Fruit fly (Drosophila melanogaster) whole organism, embryonic: ENCODE measurements around the gene Sec23.
A peak's percentile ranks its signal among the peaks of the same experiment; 100 is the strongest.

Experiments used
- Aef1 ChIP-seq: fragments of 200-800 bp; sonication (Bioruptor generic); IDR thresholded peaks from 3 replicates; pipeline ENCODE4 v1.3.6; 2022; ENCODE audit warnings: missing biosample characterization, missing genetic modification characterization
- Bgb ChIP-seq: fragments of 200-800 bp; sonication (Bioruptor generic); IDR thresholded peaks from 2 replicates; pipeline ENCODE4 v1.3.6; 2022; ENCODE audit warnings: missing biosample characterization, missing genetic modification characterization; ENCODE audit not compliant: partially characterized antibody
- CG11456 ChIP-seq: fragments of 200-800 bp; sonication (Bioruptor generic); IDR thresholded peaks from 3 replicates; pipeline ENCODE4 v1.3.6; 2022; ENCODE audit warnings: missing biosample characterization, missing genetic modification characterization
- CG12155 ChIP-seq: fragments of 200-800 bp; sonication (Bioruptor generic); optimal IDR thresholded peaks from 3 replicates; lab custom pipeline; 2016; ENCODE audit warnings: missing biosample characterization, missing genetic modification characterization
- CG1233 ChIP-seq: fragments of 200-800 bp; sonication (Bioruptor generic); optimal IDR thresholded peaks from 4 replicates; lab custom pipeline; 2018; ENCODE audit warnings: missing biosample characterization, mild to moderate bottlenecking, missing genetic modification characterization
- CG13894 ChIP-seq: fragments of 200-800 bp; sonication (Bioruptor generic); optimal IDR thresholded peaks from 3 replicates; lab custom pipeline; 2018; ENCODE audit warnings: missing biosample characterization, mild to moderate bottlenecking, missing genetic modification characterization, moderate library complexity
- CG1529 ChIP-seq: fragments of 200-800 bp; sonication (Bioruptor generic); optimal IDR thresholded peaks from 3 replicates; lab custom pipeline; 2018; ENCODE audit warnings: missing biosample characterization, missing genetic modification characterization
- CG15479 ChIP-seq: fragments of 200-800 bp; sonication (Bioruptor generic); optimal IDR thresholded peaks from 3 replicates; lab custom pipeline; 2019; ENCODE audit warnings: missing biosample characterization, mild to moderate bottlenecking, missing genetic modification characterization, moderate library complexity
- CG2712 ChIP-seq: fragments of 200-800 bp; optimal IDR thresholded peaks from 3 replicates; lab custom pipeline; 2019; ENCODE audit warnings: missing biosample characterization, mild to moderate bottlenecking, missing genetic modification characterization, moderate library complexity
- CG43689 ChIP-seq: fragments of 200-800 bp; sonication (Bioruptor generic); IDR thresholded peaks from 2 replicates; pipeline ENCODE4 v1.3.6; 2022; ENCODE audit warnings: missing biosample characterization, missing genetic modification characterization
- CG4730 ChIP-seq: fragments of 200-800 bp; sonication (Bioruptor generic); IDR thresholded peaks from 2 replicates; pipeline ENCODE4 v1.3.6; 2022; ENCODE audit warnings: missing biosample characterization, missing genetic modification characterization
- CG5953 ChIP-seq: fragments of 200-800 bp; sonication (Bioruptor generic); IDR thresholded peaks from 2 replicates; pipeline ENCODE4 v1.3.6; 2022; ENCODE audit warnings: missing biosample characterization, missing genetic modification characterization
- CG7357 ChIP-seq: fragments of 200-800 bp; sonication (Bioruptor generic); IDR thresholded peaks from 3 replicates; pipeline ENCODE4 v1.3.6; 2022; ENCODE audit warnings: missing biosample characterization, missing genetic modification characterization
- CG7987 ChIP-seq: fragments of 200-800 bp; sonication (Bioruptor generic); optimal IDR thresholded peaks from 2 replicates; lab custom pipeline; 2018; ENCODE audit warnings: missing biosample characterization, mild to moderate bottlenecking, missing genetic modification characterization, moderate library complexity
- CG8089 ChIP-seq: fragments of 200-800 bp; sonication (Bioruptor generic); optimal IDR thresholded peaks from 3 replicates; lab custom pipeline; 2016; ENCODE audit warnings: missing biosample characterization, missing genetic modification characterization
- CG8944 ChIP-seq: fragments of 200-800 bp; sonication (Bioruptor generic); optimal IDR thresholded peaks from 3 replicates; lab custom pipeline; 2016; ENCODE audit warnings: missing biosample characterization, missing genetic modification characterization
- CG9797 ChIP-seq: fragments of 200-800 bp; sonication (Bioruptor generic); optimal IDR thresholded peaks from 3 replicates; lab custom pipeline; 2018; ENCODE audit warnings: missing biosample characterization, mild to moderate bottlenecking, missing genetic modification characterization
- D19A ChIP-seq: fragments of 200-800 bp; optimal IDR thresholded peaks from 3 replicates; lab custom pipeline; 2019; ENCODE audit warnings: missing biosample characterization, mild to moderate bottlenecking, missing genetic modification characterization, moderate library complexity
- E2f2 ChIP-seq: fragments of 200-800 bp; sonication (Bioruptor generic); IDR thresholded peaks from 2 replicates; pipeline ENCODE4 v1.3.6; 2022; ENCODE audit warnings: missing biosample characterization, missing genetic modification characterization
- Ets97D ChIP-seq: fragments of 200-800 bp; sonication (Bioruptor generic); optimal IDR thresholded peaks from 3 replicates; lab custom pipeline; 2016; ENCODE audit warnings: missing biosample characterization, missing genetic modification characterization
- Gsc ChIP-seq: fragments of 200-800 bp; sonication (Bioruptor generic); IDR thresholded peaks from 2 replicates; pipeline ENCODE4 v1.3.6; 2022; ENCODE audit warnings: missing biosample characterization, missing genetic modification characterization
- HLHmδ ChIP-seq: fragments of 200-800 bp; sonication (Bioruptor generic); optimal IDR thresholded peaks from 2 replicates; lab custom pipeline; 2018; ENCODE audit warnings: missing biosample characterization, mild to moderate bottlenecking, missing genetic modification characterization, moderate library complexity
- Lpt ChIP-seq: fragments of >200 bp; optimal IDR thresholded peaks from 2 replicates; lab custom pipeline; 2018; ENCODE audit warnings: missing biosample characterization, missing genetic modification characterization
- Max ChIP-seq: fragments of 200-800 bp; sonication (Bioruptor generic); optimal IDR thresholded peaks from 2 replicates; lab custom pipeline; 2016; ENCODE audit warnings: missing biosample characterization, mild to moderate bottlenecking, missing genetic modification characterization
- NK7.1 ChIP-seq: fragments of 200-800 bp; sonication (Bioruptor generic); optimal IDR thresholded peaks from 3 replicates; lab custom pipeline; 2016; ENCODE audit warnings: missing biosample characterization, missing genetic modification characterization
- NfI ChIP-seq: fragments of 200-800 bp; sonication (Bioruptor generic); optimal IDR thresholded peaks from 3 replicates; lab custom pipeline; 2018; ENCODE audit warnings: missing biosample characterization, mild to moderate bottlenecking, missing genetic modification characterization, moderate library complexity
- Ptx1 ChIP-seq: fragments of 200-800 bp; sonication (Bioruptor generic); IDR thresholded peaks from 2 replicates; pipeline ENCODE4 v1.3.6; 2022; ENCODE audit warnings: missing biosample characterization, missing genetic modification characterization
- Rfx ChIP-seq: fragments of 200-800 bp; sonication (Bioruptor generic); IDR thresholded peaks from 2 replicates; pipeline ENCODE4 v1.3.6; 2022; ENCODE audit warnings: missing biosample characterization, missing genetic modification characterization
- Rx ChIP-seq: fragments of 200-800 bp; sonication (Bioruptor generic); IDR thresholded peaks from 2 replicates; pipeline ENCODE4 v1.3.6; 2022; ENCODE audit warnings: missing biosample characterization, missing genetic modification characterization
- Sox102F ChIP-seq: fragments of 200-800 bp; sonication (Bioruptor generic); optimal IDR thresholded peaks from 2 replicates; lab custom pipeline; 2018; ENCODE audit warnings: missing biosample characterization, mild to moderate bottlenecking, missing genetic modification characterization, moderate library complexity
- al ChIP-seq: fragments of 200-800 bp; sonication (Bioruptor generic); IDR thresholded peaks from 2 replicates; pipeline ENCODE4 v1.3.6; 2022; ENCODE audit warnings: missing biosample characterization, missing genetic modification characterization
- ash1 ChIP-seq: fragments of 200-800 bp; sonication (Bioruptor generic); optimal IDR thresholded peaks from 2 replicates; lab custom pipeline; 2018; ENCODE audit warnings: missing biosample characterization, mild to moderate bottlenecking, missing genetic modification characterization
- bowl ChIP-seq: fragments of 200-800 bp; sonication (Bioruptor generic); IDR thresholded peaks from 2 replicates; pipeline ENCODE4 v1.3.6; 2022; ENCODE audit warnings: missing biosample characterization, missing genetic modification characterization
- caup ChIP-seq: fragments of 200-800 bp; sonication (Bioruptor generic); optimal IDR thresholded peaks from 3 replicates; lab custom pipeline; 2017; ENCODE audit warnings: missing biosample characterization, mild to moderate bottlenecking, missing genetic modification characterization, moderate library complexity; ENCODE audit not compliant: severe bottlenecking
- ci ChIP-seq: fragments of 200-800 bp; sonication (Bioruptor generic); IDR thresholded peaks from 3 replicates; pipeline ENCODE4 v1.3.6; 2022; ENCODE audit warnings: missing biosample characterization, missing genetic modification characterization
- dati ChIP-seq: fragments of 200-800 bp; sonication (Bioruptor generic); IDR thresholded peaks from 2 replicates; pipeline ENCODE4 v1.3.6; 2022; ENCODE audit warnings: missing biosample characterization, missing genetic modification characterization
- dmrt11E ChIP-seq: fragments of 200-800 bp; sonication (Bioruptor generic); optimal IDR thresholded peaks from 3 replicates; lab custom pipeline; 2018; ENCODE audit warnings: missing biosample characterization, mild to moderate bottlenecking, missing genetic modification characterization, moderate library complexity
- ewg ChIP-seq: fragments of 200-800 bp; sonication (Bioruptor generic); optimal IDR thresholded peaks from 3 replicates; lab custom pipeline; 2017; ENCODE audit warnings: mild to moderate bottlenecking, missing biosample characterization, missing genetic modification reagents, missing genetic modification characterization
- fd3F ChIP-seq: fragments of 200-800 bp; sonication (Bioruptor generic); optimal IDR thresholded peaks from 2 replicates; lab custom pipeline; 2018; ENCODE audit warnings: missing biosample characterization, mild to moderate bottlenecking, missing genetic modification characterization, moderate library complexity
- ftz-f1 ChIP-seq: fragments of 200-800 bp; sonication (Bioruptor generic); optimal IDR thresholded peaks from 2 replicates; lab custom pipeline; 2016; ENCODE audit warnings: missing biosample characterization, missing genetic modification characterization
- gce ChIP-seq: fragments of 200-800 bp; sonication (Bioruptor generic); IDR thresholded peaks from 3 replicates; pipeline ENCODE4 v1.3.6; 2022; ENCODE audit warnings: missing biosample characterization, missing genetic modification characterization
- gro ChIP-seq: fragments of 200-800 bp; sonication (Bioruptor generic); optimal IDR thresholded peaks from 2 replicates; lab custom pipeline; 2016; ENCODE audit warnings: missing biosample characterization, missing genetic modification characterization
- h ChIP-seq: fragments of >200 bp; optimal IDR thresholded peaks from 2 replicates; lab custom pipeline; 2017
- jing ChIP-seq: fragments of 200-800 bp; sonication (Bioruptor generic); optimal IDR thresholded peaks from 2 replicates; lab custom pipeline; 2018; ENCODE audit warnings: missing biosample characterization, mild to moderate bottlenecking, missing genetic modification characterization
- p53 ChIP-seq: fragments of 200-800 bp; sonication (Bioruptor generic); optimal IDR thresholded peaks from 2 replicates; lab custom pipeline; 2016; ENCODE audit warnings: missing biosample characterization, missing genetic modification characterization
- sens ChIP-seq: fragments of 200-800 bp; sonication (Bioruptor generic); peaks from one replicate; lab custom pipeline; 2016; ENCODE audit warnings: missing biosample characterization, missing genetic modification characterization
- shn ChIP-seq: fragments of 200-800 bp; sonication (Bioruptor generic); optimal IDR thresholded peaks from 3 replicates; lab custom pipeline; 2016; ENCODE audit warnings: missing biosample characterization, missing genetic modification characterization
- sr ChIP-seq: fragments of 200-800 bp; sonication (Bioruptor generic); IDR thresholded peaks from 3 replicates; pipeline ENCODE4 v1.3.6; 2022; ENCODE audit warnings: missing biosample characterization, missing genetic modification characterization
- tap ChIP-seq: fragments of 200-800 bp; optimal IDR thresholded peaks from 3 replicates; lab custom pipeline; 2019; ENCODE audit warnings: missing biosample characterization, mild to moderate bottlenecking, missing genetic modification characterization, moderate library complexity
- vfl ChIP-seq: fragments of 200-800 bp; sonication (Bioruptor generic); optimal IDR thresholded peaks from 2 replicates; lab custom pipeline; 2016; ENCODE audit warnings: missing biosample characterization, missing genetic modification characterization
- zfh2 ChIP-seq: fragments of 200-800 bp; sonication (Bioruptor generic); optimal IDR thresholded peaks from 2 replicates; lab custom pipeline; 2016; ENCODE audit warnings: missing biosample characterization, missing genetic modification characterization

Gene Sec23

DNA sequence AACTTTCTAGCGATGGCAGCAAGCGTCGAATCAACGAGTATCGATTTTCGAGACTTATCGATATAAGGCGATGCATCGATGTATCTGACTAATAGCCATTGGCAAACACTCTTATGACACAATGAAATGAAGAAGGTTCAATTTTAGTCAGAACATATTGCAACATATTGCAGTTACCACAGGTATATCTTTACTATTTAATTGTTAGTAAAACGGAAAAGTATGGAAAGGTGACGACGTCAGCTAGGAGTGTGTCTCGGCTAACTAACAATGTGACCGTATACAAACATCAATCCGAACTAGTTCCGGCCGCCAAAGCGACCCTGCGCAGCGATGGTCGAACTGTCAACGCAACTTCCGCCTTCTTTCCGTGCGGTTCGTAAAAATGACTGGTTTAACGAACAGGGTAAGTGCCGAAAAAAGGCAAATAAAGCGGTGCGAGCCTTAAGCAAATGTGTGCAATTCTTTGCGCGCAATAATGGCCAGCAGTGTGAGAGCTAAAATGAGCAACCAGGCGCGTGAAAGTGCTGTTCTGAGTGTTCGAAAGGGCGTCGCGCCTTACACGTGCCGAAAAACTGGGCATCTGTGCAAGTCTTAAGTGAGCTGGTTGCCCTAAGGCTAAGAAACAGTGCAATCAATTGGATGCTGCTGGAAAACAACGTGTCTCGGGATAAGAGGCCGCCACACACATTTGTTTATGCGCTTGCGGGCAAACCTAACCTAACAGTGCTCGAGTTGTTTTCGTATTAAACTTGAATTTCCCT lies 24.6 kb upstream of the Sec23 start, which contains the start of the genes Dph4, Spec2 and RpL13A (continued):
- TF ChIP-seq al (no peak), CG7357 (GFP tag; lab: Robert Waterston, UW) (no peak), CG4730 (no peak), Max (GFP tag; lab: Kevin White, UChicago) (peak; percentile 92), gce (GFP tag; lab: Robert Waterston, UW) (no peak), sens (peak; percentile 98), jing (GFP tag; lab: Kevin White, UChicago) (peak; percentile 72), ash1 (GFP tag; lab: Kevin White, UChicago) (peak; percentile 98), Sox102F (GFP tag; lab: Kevin White, UChicago) (no peak), gro (GFP tag; lab: Kevin White, UChicago) (peak; percentile 91), tap (tag; lab: Kevin White, UChicago) (peak; percentile 69), Rfx (GFP tag; lab: Robert Waterston, UW) (no peak), Aef1 (GFP tag; lab: Robert Waterston, UW) (no peak), E2f2 (GFP tag; lab: Robert Waterston, UW) (no peak), Ets97D (peak; percentile 100), Lpt (GFP tag; lab: Kevin White, UChicago) (no peak), CG8089 (GFP tag; lab: Kevin White, UChicago) (peak; percentile 93), Gsc (GFP tag; lab: Robert Waterston, UW) (no peak), CG1233 (GFP tag; lab: Kevin White, UChicago) (peak; percentile 96), vfl (peak; percentile 89), NK7.1 (GFP tag; lab: Kevin White, UChicago) (peak; percentile 90), ci (GFP tag; lab: Robert Waterston, UW) (no peak), caup (GFP tag; lab: Kevin White, UChicago) (peak; percentile 98), HLHmδ (GFP tag; lab: Kevin White, UChicago) (peak; percentile 100), zfh2 (GFP tag; lab: Kevin White, UChicago) (peak; percentile 77), sr (GFP tag; lab: Robert Waterston, UW) (no peak), ewg (GFP tag; lab: Kevin White, UChicago) (peak; percentile 93), CG9797 (GFP tag; lab: Kevin White, UChicago) (peak; percentile 98), CG5953 (no peak), CG15479 (GFP tag; lab: Kevin White, UChicago) (peak; percentile 82), fd3F (peak; percentile 77), bowl (GFP tag; lab: Robert Waterston, UW) (no peak), CG8944 (GFP tag; lab: Kevin White, UChicago) (peak; percentile 78), Ptx1 (GFP tag; lab: Robert Waterston, UW) (no peak), h (no peak), Rx (no peak), CG43689 (GFP tag; lab: Robert Waterston, UW) (no peak), CG1529 (GFP tag; lab: Kevin White, UChicago) (peak; percentile 88), CG7987 (peak; percentile 99), p53 (GFP tag; lab: Kevin White, UChicago) (peak; percentile 90), dmrt11E (tag; lab: Kevin White, UChicago) (peak; percentile 84), ftz-f1 (GFP tag; lab: Kevin White, UChicago) (peak; percentile 74), Bgb (GFP tag; lab: Robert Waterston, UW) (no peak), dati (GFP tag; lab: Robert Waterston, UW) (no peak), D19A (peak; percentile 61), CG2712 (tag; lab: Kevin White, UChicago) (peak; percentile 90), NfI (peak; percentile 97), CG13894 (peak; percentile 82), shn (peak; percentile 92), CG12155 (GFP tag; lab: Kevin White, UChicago) (peak; percentile 89), CG11456 (GFP tag; lab: Robert Waterston, UW) (no peak)
